Worm (Caenorhabditis elegans) whole organism, young adult: Measurements from ENCODE around the gene cest-26.

Experiments used
- B0336.3 ChIP-seq: fragments of 200-800 bp; sonication (Bioruptor generic); IDR thresholded peaks from 2 replicates; pipeline ENCODE4 v1.3.6; 2022; ENCODE audit warnings: missing genetic modification characterization, missing compliant biosample characterization
- C17E4.6 ChIP-seq: fragments of 200-800 bp; sonication (Bioruptor generic); IDR thresholded peaks from 2 replicates; pipeline ENCODE4 v1.3.6; 2022; ENCODE audit warnings: missing genetic modification reagents, missing genetic modification characterization, missing compliant biosample characterization
- D2030.7 ChIP-seq: fragments of 200-800 bp; sonication (Bioruptor generic); IDR thresholded peaks from 2 replicates; pipeline ENCODE4 v1.3.6; 2022; ENCODE audit warnings: missing genetic modification reagents, missing genetic modification characterization, missing compliant biosample characterization
- F23B12.7 ChIP-seq: sonication (generic microtip); optimal IDR thresholded peaks from 2 replicates; lab custom pipeline; 2017; ENCODE audit warnings: missing genetic modification characterization, mild to moderate bottlenecking, missing compliant biosample characterization, antibody characterized with exemption, moderate library complexity; ENCODE audit not compliant: insufficient read depth
- F37B4.10 ChIP-seq: fragments of 200-800 bp; sonication (Bioruptor generic); IDR thresholded peaks from 2 replicates; pipeline ENCODE4 v1.3.6; 2022; ENCODE audit warnings: missing genetic modification characterization, missing compliant biosample characterization
- F39B2.1 ChIP-seq: fragments of 200-800 bp; sonication (Bioruptor generic); IDR thresholded peaks from 2 replicates; pipeline ENCODE4 v1.3.6; 2022; ENCODE audit warnings: missing genetic modification reagents, missing genetic modification characterization, missing compliant biosample characterization
- F55B11.4 ChIP-seq: sonication (generic microtip); optimal IDR thresholded peaks from 2 replicates; lab custom pipeline; 2016; ENCODE audit warnings: missing compliant biosample characterization, missing genetic modification characterization, borderline replicate concordance; ENCODE audit not compliant: insufficient read depth
- F57A8.1 ChIP-seq: fragments of 200-800 bp; sonication (Bioruptor generic); optimal IDR thresholded peaks from 2 replicates; lab custom pipeline; 2018; ENCODE audit warnings: mild to moderate bottlenecking, missing genetic modification characterization, moderate library complexity, missing compliant biosample characterization
- T07F8.4 ChIP-seq: sonication (generic microtip); optimal IDR thresholded peaks from 2 replicates; lab custom pipeline; 2016; ENCODE audit warnings: mild to moderate bottlenecking, missing genetic modification characterization, moderate library complexity, missing compliant biosample characterization
- T26A5.8 ChIP-seq: sonication (generic microtip); optimal IDR thresholded peaks from 2 replicates; lab custom pipeline; 2016; ENCODE audit warnings: missing genetic modification characterization, missing compliant biosample characterization
- ZK185.1 ChIP-seq: sonication (generic microtip); optimal IDR thresholded peaks from 2 replicates; lab custom pipeline; 2016; ENCODE audit warnings: mild to moderate bottlenecking, missing genetic modification characterization, missing compliant biosample characterization; ENCODE audit not compliant: poor library complexity, severe bottlenecking
- aptf-2 ChIP-seq: fragments of 200-800 bp; sonication (Bioruptor generic); conservative IDR thresholded peaks from 2 replicates; pipeline ENCODE4 v1.3.6; 2022; ENCODE audit warnings: missing genetic modification reagents, missing genetic modification characterization, missing compliant biosample characterization
- aptf-3 ChIP-seq: fragments of 200-800 bp; sonication (Bioruptor generic); IDR thresholded peaks from 2 replicates; pipeline ENCODE4 v1.3.6; 2022; ENCODE audit warnings: missing genetic modification characterization, missing compliant biosample characterization
- attf-3 ChIP-seq: fragments of 200-800 bp; sonication (Bioruptor generic); conservative IDR thresholded peaks from 2 replicates; pipeline ENCODE4 v1.3.6; 2022; ENCODE audit warnings: missing genetic modification reagents, missing genetic modification characterization, missing compliant biosample characterization
- attf-5 ChIP-seq: fragments of 200-800 bp; sonication (Bioruptor generic); optimal IDR thresholded peaks from 2 replicates; lab custom pipeline; 2018; ENCODE audit warnings: mild to moderate bottlenecking, missing genetic modification characterization, missing compliant biosample characterization
- ccch-3 ChIP-seq: fragments of 200-800 bp; sonication (Bioruptor generic); optimal IDR thresholded peaks from 2 replicates; lab custom pipeline; 2018; ENCODE audit warnings: mild to moderate bottlenecking, missing genetic modification characterization, missing compliant biosample characterization
- cebp-1 ChIP-seq, 2 experiments: fragments of 200-800 bp in 1 of 2; sonication (Bioruptor generic) in 1 of 2; sonication (generic microtip) in 1 of 2; IDR thresholded peaks in 1 of 2; optimal IDR thresholded peaks in 1 of 2; 2 replicates each; pipeline versions ENCODE4 v1.3.6 to Lab custom; 2017 to 2022; ENCODE audit warnings: missing compliant biosample characterization in 2 of 2, missing genetic modification characterization in 2 of 2, mild to moderate bottlenecking in 1 of 2, missing genetic modification reagents in 1 of 2, moderate library complexity in 1 of 2
- cebp-2 ChIP-seq: fragments of 200-800 bp; sonication (Bioruptor generic); IDR thresholded peaks from 2 replicates; pipeline ENCODE4 v1.3.6; 2022; ENCODE audit warnings: missing genetic modification characterization, missing compliant biosample characterization
- ceh-100 ChIP-seq: fragments of 200-800 bp; sonication (Bioruptor generic); IDR thresholded peaks from 2 replicates; pipeline ENCODE4 v1.3.6; 2022; ENCODE audit warnings: missing genetic modification reagents, missing genetic modification characterization, missing compliant biosample characterization
- ceh-91 ChIP-seq: fragments of 200-800 bp; sonication (Bioruptor generic); IDR thresholded peaks from 2 replicates; pipeline ENCODE4 v1.3.6; 2022; ENCODE audit warnings: missing genetic modification reagents, missing genetic modification characterization, missing compliant biosample characterization
- chd-7 ChIP-seq: sonication (generic microtip); optimal IDR thresholded peaks from 2 replicates; lab custom pipeline; 2016; ENCODE audit warnings: mild to moderate bottlenecking, missing genetic modification characterization, moderate library complexity, missing compliant biosample characterization
- efl-1 ChIP-seq: fragments of 150-350 bp; optimal IDR thresholded peaks from 2 replicates; lab custom pipeline; 2014; ENCODE audit warnings: missing biosample characterization, missing genetic modification reagents, missing genetic modification characterization
- egl-18 ChIP-seq: fragments of 200-800 bp; sonication (Bioruptor generic); IDR thresholded peaks from 2 replicates; pipeline ENCODE4 v1.3.6; 2022; ENCODE audit warnings: missing genetic modification reagents, missing genetic modification characterization, missing compliant biosample characterization
- egl-44 ChIP-seq: fragments of 200-800 bp; sonication (Bioruptor generic); IDR thresholded peaks from 2 replicates; pipeline ENCODE4 v1.3.6; 2022; ENCODE audit warnings: missing genetic modification reagents, missing genetic modification characterization, missing compliant biosample characterization
- him-1 ChIP-seq: sonication (generic microtip); optimal IDR thresholded peaks from 2 replicates; lab custom pipeline; 2016; ENCODE audit warnings: missing genotype, missing genetic modification reagents, missing genetic modification characterization, missing compliant biosample characterization
- hsf-1 ChIP-seq: fragments of 200-800 bp; sonication (Bioruptor generic); IDR thresholded peaks from 2 replicates; pipeline ENCODE4 v1.3.6; 2022; ENCODE audit warnings: missing genetic modification reagents, missing genetic modification characterization, missing compliant biosample characterization
- let-526 ChIP-seq: fragments of 200-800 bp; sonication (Bioruptor generic); IDR thresholded peaks from 2 replicates; pipeline ENCODE4 v1.3.6; 2022; ENCODE audit warnings: missing genetic modification reagents, missing genetic modification characterization, missing compliant biosample characterization
- lin-35 ChIP-seq, 3 experiments: fragments of 150-350 bp in 2 of 3; sonication (generic microtip) in 1 of 3; optimal IDR thresholded peaks; 2 replicates each; lab custom pipeline; 2014 to 2018; ENCODE audit warnings: missing biosample characterization in 3 of 3, missing genetic modification characterization in 3 of 3, missing genetic modification reagents in 3 of 3
- lin-40 ChIP-seq: sonication (generic microtip); optimal IDR thresholded peaks from 2 replicates; lab custom pipeline; 2016; ENCODE audit warnings: missing genetic modification characterization, mild to moderate bottlenecking, missing compliant biosample characterization, missing genotype, missing genetic modification reagents
- lsl-1 ChIP-seq: fragments of 200-800 bp; sonication (Bioruptor generic); optimal IDR thresholded peaks from 2 replicates; lab custom pipeline; 2018; ENCODE audit warnings: mild to moderate bottlenecking, missing genetic modification characterization, moderate library complexity, missing compliant biosample characterization
- madf-6 ChIP-seq: fragments of 200-800 bp; sonication (Bioruptor generic); IDR thresholded peaks from 2 replicates; pipeline ENCODE4 v1.3.6; 2022; ENCODE audit warnings: missing genetic modification reagents, missing genetic modification characterization, missing compliant biosample characterization
- madf-8 ChIP-seq: fragments of 200-800 bp; sonication (Bioruptor generic); conservative IDR thresholded peaks from 2 replicates; pipeline ENCODE4 v1.3.6; 2022; ENCODE audit warnings: missing genetic modification reagents, missing genetic modification characterization, missing compliant biosample characterization
- mcd-1 ChIP-seq: fragments of 200-800 bp; sonication (Bioruptor generic); IDR thresholded peaks from 2 replicates; pipeline ENCODE4 v1.3.6; 2022; ENCODE audit warnings: missing genetic modification reagents, missing genetic modification characterization, missing compliant biosample characterization
- nfyb-1 ChIP-seq: fragments of 200-800 bp; sonication (Bioruptor generic); IDR thresholded peaks from 2 replicates; pipeline ENCODE4 v1.3.6; 2022; ENCODE audit warnings: missing genetic modification reagents, missing genetic modification characterization, missing compliant biosample characterization
- repo-1 ChIP-seq: sonication (generic microtip); optimal IDR thresholded peaks from 2 replicates; lab custom pipeline; 2017; ENCODE audit warnings: mild to moderate bottlenecking, missing genetic modification characterization, missing compliant biosample characterization
- xnd-1 ChIP-seq: sonication (generic microtip); optimal IDR thresholded peaks from 2 replicates; lab custom pipeline; 2016; ENCODE audit warnings: missing genotype, missing genetic modification reagents, missing genetic modification characterization, missing compliant biosample characterization
- zfh-2 ChIP-seq: fragments of 200-800 bp; sonication (Bioruptor generic); conservative IDR thresholded peaks from 2 replicates; pipeline ENCODE4 v1.3.6; 2022; ENCODE audit warnings: missing genetic modification reagents, missing genetic modification characterization, missing compliant biosample characterization
- ztf-18 ChIP-seq: sonication (generic microtip); optimal IDR thresholded peaks from 2 replicates; lab custom pipeline; 2016; ENCODE audit warnings: missing genotype, mild to moderate bottlenecking, missing genetic modification characterization, missing compliant biosample characterization
- ztf-6 ChIP-seq: fragments of 200-800 bp; sonication (Bioruptor generic); IDR thresholded peaks from 2 replicates; pipeline ENCODE4 v1.3.6; 2022; ENCODE audit warnings: missing genetic modification reagents, missing genetic modification characterization, missing compliant biosample characterization

cest-26 gene

DNA sequence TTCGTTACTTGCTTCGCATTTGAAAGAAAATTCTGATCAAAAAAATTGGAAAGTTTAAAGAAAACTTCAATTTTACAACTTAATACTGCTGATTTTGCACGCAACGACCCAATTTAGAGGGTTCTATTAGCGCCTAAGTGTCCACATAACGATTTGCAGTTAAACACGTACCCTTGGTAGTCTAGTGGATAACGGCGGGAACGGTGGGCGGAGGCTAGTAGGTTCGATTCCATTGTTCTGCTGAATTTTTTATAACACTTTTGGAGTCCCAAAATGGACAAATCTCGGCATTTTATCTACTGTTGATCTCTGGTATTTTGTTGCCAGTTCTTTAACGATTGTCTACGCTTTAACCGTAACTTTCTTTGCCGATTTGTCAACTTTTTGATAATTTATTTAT lies 15.6 kb upstream of the cest-26 start (continued):
- no peak for TF ChIP-seq C17E4.6 (GFP tag; lab: Robert Waterston, UW)
- peak; percentile 35 for TF ChIP-seq T07F8.4 (tag; lab: Kevin White, UChicago)
- no peak for TF ChIP-seq lin-35 (GFP tag; optimal IDR thresholded peaks at IDR 0.05; lab: Kevin White, UChicago)
- no peak for TF ChIP-seq hsf-1 (GFP tag; lab: Robert Waterston, UW)
- TF ChIP-seq lsl-1: no peak
- no peak for TF ChIP-seq T26A5.8 (tag; lab: Kevin White, UChicago)
- no peak for TF ChIP-seq F39B2.1 (GFP tag; lab: Robert Waterston, UW)
- TF ChIP-seq xnd-1 (tag; lab: Kevin White, UChicago): no peak
- TF ChIP-seq attf-3 (GFP tag; lab: Robert Waterston, UW): no peak
- TF ChIP-seq F23B12.7 (tag; lab: Kevin White, UChicago): no peak
- no peak for TF ChIP-seq mcd-1 (GFP tag; lab: Robert Waterston, UW)
- peak; percentile 39 for TF ChIP-seq ZK185.1 (tag; lab: Kevin White, UChicago)
- no peak for TF ChIP-seq cebp-2 (GFP tag; lab: Robert Waterston, UW)
- no peak for TF ChIP-seq F55B11.4
- no peak for TF ChIP-seq chd-7 (tag; lab: Kevin White, UChicago)
- TF ChIP-seq him-1 (tag; lab: Kevin White, UChicago): peak; percentile 87
- TF ChIP-seq D2030.7 (GFP tag; lab: Robert Waterston, UW): peak; percentile 68
- no peak for TF ChIP-seq zfh-2 (GFP tag; lab: Robert Waterston, UW)
- peak; percentile 23 for TF ChIP-seq attf-5 (GFP tag; lab: Kevin White, UChicago)
- no peak for TF ChIP-seq B0336.3 (GFP tag; lab: Robert Waterston, UW)
- TF ChIP-seq ceh-100: no peak
- no peak for TF ChIP-seq egl-18 (GFP tag; lab: Robert Waterston, UW)
- TF ChIP-seq F57A8.1 (GFP tag; lab: Kevin White, UChicago): peak; percentile 57
- no peak; the same call in 1 of the 2 replicates for TF ChIP-seq madf-6 (GFP tag; lab: Robert Waterston, UW)
- TF ChIP-seq repo-1 (tag; lab: Kevin White, UChicago): no peak
- peak; percentile 75; the same call in 1 of the 2 replicates for TF ChIP-seq egl-44 (GFP tag; lab: Robert Waterston, UW)
- no peak for TF ChIP-seq nfyb-1 (GFP tag; lab: Robert Waterston, UW)
- TF ChIP-seq let-526 (GFP tag; lab: Robert Waterston, UW): no peak
- TF ChIP-seq lin-40 (tag; lab: Kevin White, UChicago): no peak
- TF ChIP-seq, all 124 proteins: peak for 35

DNA sequence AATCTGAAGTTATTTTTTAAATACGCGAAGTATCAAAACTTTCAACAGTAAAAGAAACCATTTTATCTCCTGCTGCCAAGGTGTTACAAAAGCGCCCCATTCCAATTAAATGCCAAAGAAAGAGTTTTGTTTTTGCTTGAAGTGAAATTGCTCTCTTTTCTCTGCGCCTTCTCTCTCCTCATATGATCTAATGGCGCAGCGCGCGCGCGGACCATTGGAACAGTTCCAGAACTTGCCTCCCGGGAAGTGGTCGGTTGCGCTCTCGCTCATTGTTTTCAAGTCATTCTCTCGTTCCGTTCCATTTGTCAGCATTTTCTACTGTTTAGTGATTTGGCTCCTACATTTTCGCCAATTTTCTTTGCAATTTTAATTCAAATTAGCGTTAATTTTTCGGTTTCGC lies 14.5 kb upstream of the cest-26 start:
- TF ChIP-seq madf-8 (peak; percentile 16; the same call in 1 of the 2 replicates), aptf-3 (GFP tag; lab: Robert Waterston, UW) (0 out of 2 replicates have a peak, but pooled peaks have one; percentile 62), aptf-2 (GFP tag; lab: Robert Waterston, UW) (peak; percentile 94), cebp-1 (GFP tag; IDR thresholded peaks at IDR 0.05; lab: Robert Waterston, UW) (no peak), cebp-1 (tag; optimal IDR thresholded peaks at IDR 0.05; lab: Kevin White, UChicago) (no peak), zfh-2 (GFP tag; lab: Robert Waterston, UW) (no peak), efl-1 (GFP tag; lab: Kevin White, UChicago) (peak; percentile 70), madf-6 (GFP tag; lab: Robert Waterston, UW) (peak; percentile 54), ccch-3 (GFP tag; lab: Kevin White, UChicago) (no peak)

DNA sequence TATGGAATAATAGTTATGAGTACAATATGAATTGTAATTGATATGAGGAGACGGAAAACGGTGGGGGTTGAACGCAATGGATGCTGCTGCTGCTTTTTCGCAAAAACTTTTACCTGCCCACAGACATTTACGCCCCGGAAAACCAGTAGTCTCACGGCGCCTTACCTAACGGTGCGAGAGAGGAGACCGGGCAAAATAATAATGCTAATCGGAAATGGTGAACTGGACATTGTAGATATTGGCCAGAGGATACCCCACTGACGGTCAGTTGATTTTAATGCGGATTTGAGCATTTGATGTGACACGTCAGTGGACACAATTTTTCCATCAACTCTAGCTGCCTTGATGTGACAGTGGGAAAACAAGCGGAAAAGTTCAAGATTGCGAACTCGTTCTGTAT lies 10.8 kb upstream of the cest-26 start, which contains the start of gene mltn-13:
Gene mltn-13 (minus strand): TSS at position 101 of the 400 bp plus-strand sequence.
- TF ChIP-seq ztf-18: no peak
- no peak for TF ChIP-seq ztf-6 (GFP tag; lab: Robert Waterston, UW)
- 0 out of 2 replicates have a peak, but pooled peaks have one; percentile 14 for TF ChIP-seq F37B4.10 (GFP tag; lab: Robert Waterston, UW)
- 0 out of 2 replicates have a peak, but pooled peaks have one; percentile 10 for TF ChIP-seq zfh-2 (GFP tag; lab: Robert Waterston, UW)
- no peak for TF ChIP-seq ceh-91
